Fruit fly (Drosophila melanogaster) whole organism, embryonic: ENCODE measurements around the gene CG34180.

Experiments
- B-H1 ChIP-seq: fragments of 200-800 bp; sonication (Bioruptor generic); IDR thresholded peaks from 3 replicates; pipeline ENCODE4 v1.3.6; 2022; ENCODE audit warnings: missing biosample characterization, missing genetic modification characterization
- Blimp-1 ChIP-seq: fragments of 200-800 bp; sonication (Bioruptor generic); optimal IDR thresholded peaks from 3 replicates; lab custom pipeline; 2018; ENCODE audit warnings: missing biosample characterization, missing genetic modification characterization, mild to moderate bottlenecking, moderate library complexity, missing genetic modification reagents
- CG10147 ChIP-seq: fragments of 200-800 bp; sonication (Bioruptor generic); optimal IDR thresholded peaks from 2 replicates; lab custom pipeline; 2019; ENCODE audit warnings: missing biosample characterization, mild to moderate bottlenecking, missing genetic modification characterization, moderate library complexity
- CG10654 ChIP-seq: fragments of 200-800 bp; sonication (Bioruptor generic); optimal IDR thresholded peaks from 2 replicates; lab custom pipeline; 2016; ENCODE audit warnings: missing biosample characterization, missing genetic modification characterization
- CG10979 ChIP-seq: fragments of 200-800 bp; sonication (Bioruptor generic); optimal IDR thresholded peaks from 2 replicates; lab custom pipeline; 2018; ENCODE audit warnings: missing biosample characterization, mild to moderate bottlenecking, missing genetic modification characterization, moderate library complexity
- CG11723 ChIP-seq: fragments of 200-800 bp; sonication (Bioruptor generic); optimal IDR thresholded peaks from 2 replicates; lab custom pipeline; 2017; ENCODE audit warnings: missing biosample characterization, mild to moderate bottlenecking, missing genetic modification characterization
- CG17361 ChIP-seq: fragments of 200-800 bp; sonication (Bioruptor generic); IDR thresholded peaks from 3 replicates; pipeline ENCODE4 v1.3.6; 2022; ENCODE audit warnings: missing biosample characterization, missing genetic modification characterization
- CG17829 ChIP-seq: fragments of 200-800 bp; optimal IDR thresholded peaks from 2 replicates; lab custom pipeline; 2019; ENCODE audit warnings: missing biosample characterization, mild to moderate bottlenecking, missing genetic modification characterization, moderate library complexity
- CG18764 ChIP-seq: fragments of 200-800 bp; sonication (Bioruptor generic); optimal IDR thresholded peaks from 3 replicates; lab custom pipeline; 2016; ENCODE audit warnings: missing biosample characterization, missing genetic modification characterization
- CG2129 ChIP-seq: fragments of 200-800 bp; sonication (Bioruptor generic); IDR thresholded peaks from 2 replicates; pipeline ENCODE4 v1.3.6; 2022; ENCODE audit warnings: missing biosample characterization, missing genetic modification characterization; ENCODE audit not compliant: partially characterized antibody
- CG2712 ChIP-seq: fragments of 200-800 bp; optimal IDR thresholded peaks from 3 replicates; lab custom pipeline; 2019; ENCODE audit warnings: missing biosample characterization, mild to moderate bottlenecking, missing genetic modification characterization, moderate library complexity
- CG2875 ChIP-seq: fragments of 200-800 bp; sonication (Bioruptor generic); optimal IDR thresholded peaks from 2 replicates; lab custom pipeline; 2017; ENCODE audit warnings: missing biosample characterization, mild to moderate bottlenecking, missing genetic modification characterization, missing genetic modification reagents
- CG30403 ChIP-seq: fragments of 200-800 bp; sonication (Bioruptor generic); optimal IDR thresholded peaks from 3 replicates; lab custom pipeline; 2016; ENCODE audit warnings: missing biosample characterization, missing genetic modification characterization
- CG3847 ChIP-seq: fragments of 200-800 bp; sonication (Bioruptor generic); IDR thresholded peaks from 2 replicates; pipeline ENCODE4 v1.3.6; 2022; ENCODE audit warnings: missing biosample characterization, missing genetic modification characterization
- CG3995 ChIP-seq: fragments of 200-800 bp; sonication (Bioruptor generic); optimal IDR thresholded peaks from 3 replicates; lab custom pipeline; 2016; ENCODE audit warnings: missing biosample characterization, missing genetic modification characterization
- CG43689 ChIP-seq: fragments of 200-800 bp; sonication (Bioruptor generic); IDR thresholded peaks from 2 replicates; pipeline ENCODE4 v1.3.6; 2022; ENCODE audit warnings: missing biosample characterization, missing genetic modification characterization
- CG4424 ChIP-seq: fragments of 200-800 bp; sonication (Bioruptor generic); optimal IDR thresholded peaks from 3 replicates; lab custom pipeline; 2016; ENCODE audit warnings: missing biosample characterization, missing genetic modification characterization
- CG8359 ChIP-seq: fragments of 200-800 bp; sonication (Bioruptor generic); optimal IDR thresholded peaks from 2 replicates; lab custom pipeline; 2017; ENCODE audit warnings: missing biosample characterization, mild to moderate bottlenecking, missing genetic modification characterization, borderline replicate concordance
- CG9876 ChIP-seq: fragments of 200-800 bp; sonication (Bioruptor generic); optimal IDR thresholded peaks from 2 replicates; lab custom pipeline; 2016; ENCODE audit warnings: missing biosample characterization, missing genetic modification characterization
- Dad ChIP-seq: fragments of 200-800 bp; sonication (Bioruptor generic); optimal IDR thresholded peaks from 3 replicates; lab custom pipeline; 2016; ENCODE audit warnings: missing biosample characterization, missing genetic modification characterization
- E2f2 ChIP-seq: fragments of 200-800 bp; sonication (Bioruptor generic); IDR thresholded peaks from 2 replicates; pipeline ENCODE4 v1.3.6; 2022; ENCODE audit warnings: missing biosample characterization, missing genetic modification characterization
- Lim3 ChIP-seq: fragments of 200-800 bp; sonication (Bioruptor generic); IDR thresholded peaks from 2 replicates; pipeline ENCODE4 v1.3.6; 2022; ENCODE audit warnings: missing biosample characterization, missing genetic modification characterization
- Mes4 ChIP-seq: fragments of 200-800 bp; sonication (Bioruptor generic); optimal IDR thresholded peaks from 2 replicates; lab custom pipeline; 2016; ENCODE audit warnings: missing biosample characterization, missing genetic modification characterization
- Ravus ChIP-seq: fragments of 200-800 bp; sonication (Bioruptor generic); IDR thresholded peaks from 2 replicates; pipeline ENCODE4 v1.3.6; 2022; ENCODE audit warnings: missing biosample characterization, missing genetic modification characterization
- Six4 ChIP-seq: fragments of 200-800 bp; sonication (Bioruptor generic); optimal IDR thresholded peaks from 2 replicates; lab custom pipeline; 2016; ENCODE audit warnings: missing biosample characterization, missing genetic modification characterization
- bbx ChIP-seq: fragments of 200-800 bp; sonication (Bioruptor generic); IDR thresholded peaks from 2 replicates; pipeline ENCODE4 v1.3.6; 2022; ENCODE audit warnings: missing biosample characterization, missing genetic modification characterization; ENCODE audit not compliant: partially characterized antibody
- cas ChIP-seq: fragments of 200-800 bp; sonication (Bioruptor generic); IDR thresholded peaks from 2 replicates; pipeline ENCODE4 v1.3.6; 2022; ENCODE audit warnings: missing biosample characterization, missing genetic modification characterization
- caup ChIP-seq: fragments of 200-800 bp; sonication (Bioruptor generic); optimal IDR thresholded peaks from 3 replicates; lab custom pipeline; 2017; ENCODE audit warnings: missing biosample characterization, mild to moderate bottlenecking, missing genetic modification characterization, moderate library complexity; ENCODE audit not compliant: severe bottlenecking
- danr ChIP-seq: fragments of 200-800 bp; sonication (Bioruptor generic); IDR thresholded peaks from 2 replicates; pipeline ENCODE4 v1.3.6; 2022; ENCODE audit warnings: missing biosample characterization, missing genetic modification characterization
- dm ChIP-seq: fragments of 200-800 bp; sonication (Bioruptor generic); optimal IDR thresholded peaks from 3 replicates; lab custom pipeline; 2016; ENCODE audit warnings: missing biosample characterization, missing genetic modification characterization
- dmrt11E ChIP-seq: fragments of 200-800 bp; sonication (Bioruptor generic); optimal IDR thresholded peaks from 3 replicates; lab custom pipeline; 2018; ENCODE audit warnings: missing biosample characterization, mild to moderate bottlenecking, missing genetic modification characterization, moderate library complexity
- dmrt99B ChIP-seq: fragments of 200-800 bp; sonication (Bioruptor generic); optimal IDR thresholded peaks from 2 replicates; lab custom pipeline; 2018; ENCODE audit warnings: missing biosample characterization, mild to moderate bottlenecking, missing genetic modification characterization, moderate library complexity
- eve ChIP-seq, 2 experiments: fragments of >200 bp; optimal IDR thresholded peaks; 2 replicates each; lab custom pipeline; 2017; ENCODE audit warnings: missing biosample characterization in 2 of 2, missing genetic modification characterization in 2 of 2
- fd64A ChIP-seq: fragments of 200-800 bp; sonication (Bioruptor generic); optimal IDR thresholded peaks from 3 replicates; lab custom pipeline; 2018; ENCODE audit warnings: missing biosample characterization, mild to moderate bottlenecking, missing genetic modification characterization
- gcm ChIP-seq: fragments of 200-800 bp; sonication (Bioruptor generic); optimal IDR thresholded peaks from 2 replicates; lab custom pipeline; 2019; ENCODE audit warnings: missing biosample characterization, mild to moderate bottlenecking, missing genetic modification characterization, moderate library complexity
- grau ChIP-seq: fragments of 200-800 bp; optimal IDR thresholded peaks from 3 replicates; lab custom pipeline; 2019; ENCODE audit warnings: missing biosample characterization, mild to moderate bottlenecking, missing genetic modification characterization, moderate library complexity
- gsb ChIP-seq: fragments of 200-800 bp; sonication (Bioruptor generic); IDR thresholded peaks from 2 replicates; pipeline ENCODE4 v1.3.6; 2022; ENCODE audit warnings: missing biosample characterization, missing genetic modification characterization
- gsb-n ChIP-seq: fragments of 200-800 bp; sonication (Bioruptor generic); optimal IDR thresholded peaks from 3 replicates; lab custom pipeline; 2018; ENCODE audit warnings: missing biosample characterization, mild to moderate bottlenecking, missing genetic modification characterization
- inv ChIP-seq: fragments of 200-800 bp; sonication (Bioruptor generic); IDR thresholded peaks from 2 replicates; pipeline ENCODE4 v1.3.6; 2022; ENCODE audit warnings: missing biosample characterization, missing genetic modification characterization; ENCODE audit not compliant: partially characterized antibody
- odd ChIP-seq: fragments of 200-800 bp; sonication (Bioruptor generic); optimal IDR thresholded peaks from 2 replicates; lab custom pipeline; 2017; ENCODE audit warnings: missing biosample characterization, mild to moderate bottlenecking, missing genetic modification characterization
- phol ChIP-seq: fragments of 200-800 bp; sonication (Bioruptor generic); optimal IDR thresholded peaks from 3 replicates; lab custom pipeline; 2018; ENCODE audit warnings: missing biosample characterization, mild to moderate bottlenecking, missing genetic modification characterization, moderate library complexity
- pita ChIP-seq: fragments of 200-800 bp; sonication (Bioruptor generic); optimal IDR thresholded peaks from 2 replicates; lab custom pipeline; 2017; ENCODE audit warnings: missing biosample characterization, mild to moderate bottlenecking, missing genetic modification characterization
- pzg ChIP-seq: fragments of 200-800 bp; sonication (Bioruptor generic); optimal IDR thresholded peaks from 3 replicates; lab custom pipeline; 2018; ENCODE audit warnings: missing biosample characterization, mild to moderate bottlenecking, missing genetic modification characterization, moderate library complexity
- ranshi ChIP-seq: fragments of 200-800 bp; sonication (Bioruptor generic); IDR thresholded peaks from 2 replicates; pipeline ENCODE4 v1.3.6; 2022; ENCODE audit warnings: missing biosample characterization, missing genetic modification characterization
- row ChIP-seq: fragments of 200-800 bp; sonication (Bioruptor generic); IDR thresholded peaks from 3 replicates; pipeline ENCODE4 v1.3.6; 2022; ENCODE audit warnings: missing biosample characterization, missing genetic modification characterization
- salm ChIP-seq: fragments of 200-800 bp; sonication (Bioruptor generic); optimal IDR thresholded peaks from 2 replicates; lab custom pipeline; 2018; ENCODE audit warnings: missing biosample characterization, mild to moderate bottlenecking, missing genetic modification characterization
- sens-2 ChIP-seq: fragments of 200-800 bp; sonication (Bioruptor generic); IDR thresholded peaks from 2 replicates; pipeline ENCODE4 v1.3.6; 2022; ENCODE audit warnings: missing biosample characterization, missing genetic modification characterization
- sqz ChIP-seq: fragments of 200-800 bp; sonication (Bioruptor generic); optimal IDR thresholded peaks from 3 replicates; lab custom pipeline; 2018; ENCODE audit warnings: missing biosample characterization, mild to moderate bottlenecking, missing genetic modification characterization
- unc-4 ChIP-seq: fragments of 200-800 bp; sonication (Bioruptor generic); IDR thresholded peaks from 2 replicates; pipeline ENCODE4 v1.3.6; 2022; ENCODE audit warnings: missing biosample characterization, missing genetic modification characterization; ENCODE audit not compliant: partially characterized antibody
- zen ChIP-seq: fragments of 200-800 bp; sonication (Bioruptor generic); optimal IDR thresholded peaks from 3 replicates; lab custom pipeline; 2018; ENCODE audit warnings: missing biosample characterization, mild to moderate bottlenecking, missing genetic modification characterization, moderate library complexity

CG34180 gene

dm6 chr2L:6022793-6023192 lies 37.5 kb upstream of the CG34180 start (continued):
- TF ChIP-seq unc-4 (GFP tag; lab: Robert Waterston, UW) (no peak), CG2712 (tag; lab: Kevin White, UChicago) (peak; percentile 70), CG9876 (GFP tag; lab: Kevin White, UChicago) (no peak), dmrt99B (tag; lab: Kevin White, UChicago) (peak; percentile 29), row (GFP tag; lab: Robert Waterston, UW) (no peak), CG10654 (GFP tag; lab: Kevin White, UChicago) (no peak), CG3995 (no peak), Blimp-1 (peak; percentile 25), CG10979 (tag; lab: Kevin White, UChicago) (peak; percentile 47), eve (GFP tag; optimal IDR thresholded peaks at IDR 0.05; lab: Kevin White, UChicago) (no peak), sens-2 (no peak), B-H1 (GFP tag; lab: Robert Waterston, UW) (no peak), CG2875 (GFP tag; lab: Kevin White, UChicago) (no peak), sqz (no peak), gcm (GFP tag; lab: Kevin White, UChicago) (no peak), ranshi (GFP tag; lab: Robert Waterston, UW) (no peak), CG8359 (GFP tag; lab: Kevin White, UChicago) (peak; percentile 6), Six4 (GFP tag; lab: Kevin White, UChicago) (no peak), salm (tag; lab: Kevin White, UChicago) (no peak)

DNA sequence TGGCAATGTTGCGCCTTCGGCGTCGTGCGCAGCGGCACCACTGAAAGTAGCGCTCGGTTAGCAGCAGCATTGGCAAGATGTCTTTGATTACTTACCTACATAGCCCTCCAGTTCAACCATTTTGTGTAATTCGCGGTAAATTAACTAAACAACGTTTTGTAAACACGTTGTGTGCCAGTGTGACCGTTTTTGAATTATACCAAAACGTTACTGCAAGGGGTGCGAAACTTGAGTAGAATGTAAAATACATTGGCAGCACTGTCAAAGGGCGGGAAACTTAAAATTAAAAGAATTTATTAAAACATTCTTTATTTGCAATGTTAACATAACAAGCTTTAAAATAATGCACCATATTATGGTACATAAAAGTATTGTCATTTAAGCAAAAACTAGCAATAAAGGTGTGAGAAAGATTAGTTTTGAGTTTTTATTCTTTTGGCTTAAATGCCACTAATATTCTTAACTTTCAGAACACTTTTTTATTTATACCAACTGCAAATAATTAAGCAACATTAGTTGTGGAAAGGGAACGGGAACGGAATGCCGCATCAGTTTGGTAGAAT lies 35.9 kb upstream of the CG34180 start, which contains the start of gene CG9107:
CG9107 (minus strand) TSS at position 195 of the 563 bp plus-strand sequence.
- no peak for TF ChIP-seq CG17361 (GFP tag; lab: Robert Waterston, UW)
- TF ChIP-seq inv (GFP tag; lab: Robert Waterston, UW): no peak
- no peak for TF ChIP-seq gsb-n (tag; lab: Kevin White, UChicago)
- no peak for TF ChIP-seq CG43689 (GFP tag; lab: Robert Waterston, UW)
- no peak for TF ChIP-seq CG11723 (GFP tag; lab: Kevin White, UChicago)
- peak; percentile 22 for TF ChIP-seq zen (tag; lab: Kevin White, UChicago)
- no peak for TF ChIP-seq odd (GFP tag; lab: Kevin White, UChicago)
- TF ChIP-seq Lim3 (GFP tag; lab: Robert Waterston, UW): no peak
- peak; percentile 28 for TF ChIP-seq pita (GFP tag; lab: Kevin White, UChicago)
- TF ChIP-seq Dad (GFP tag; lab: Kevin White, UChicago): no peak
- no peak for TF ChIP-seq dmrt11E
- TF ChIP-seq grau (tag; lab: Kevin White, UChicago): no peak
- TF ChIP-seq Mes4 (GFP tag; lab: Kevin White, UChicago): no peak
- TF ChIP-seq CG18764 (GFP tag; lab: Kevin White, UChicago): no peak
- TF ChIP-seq dm (GFP tag; lab: Kevin White, UChicago): peak; percentile 92
- peak; percentile 92 for TF ChIP-seq pzg (GFP tag; lab: Kevin White, UChicago)
- no peak for TF ChIP-seq CG2129 (GFP tag; lab: Robert Waterston, UW)
- TF ChIP-seq caup (GFP tag; lab: Kevin White, UChicago): no peak
- peak; percentile 63 for TF ChIP-seq phol
- no peak for TF ChIP-seq CG10147 (GFP tag; lab: Kevin White, UChicago)
- TF ChIP-seq danr (GFP tag; lab: Robert Waterston, UW): no peak
- TF ChIP-seq fd64A: no peak
- TF ChIP-seq Ravus: no peak
- TF ChIP-seq CG3847 (GFP tag; lab: Robert Waterston, UW): peak; percentile 24; the same call in 1 of the 2 replicates
- TF ChIP-seq CG30403 (GFP tag; lab: Kevin White, UChicago): no peak
- TF ChIP-seq bbx: no peak
- no peak for TF ChIP-seq gsb (GFP tag; lab: Robert Waterston, UW)
- TF ChIP-seq CG4424: no peak
- TF ChIP-seq cas: no peak
- peak; percentile 98 for TF ChIP-seq E2f2 (GFP tag; lab: Robert Waterston, UW)
- TF ChIP-seq CG17829 (tag; lab: Kevin White, UChicago): peak; percentile 36
